Fruit fly (Drosophila melanogaster) whole organism, prepupa: ENCODE data around the gene CG8301.

ENCODE experiments used
- CG11294 ChIP-seq: fragments of 200-800 bp; sonication (Bioruptor generic); IDR thresholded peaks from 2 replicates; pipeline ENCODE4 v1.3.6; 2022; ENCODE audit warnings: missing biosample characterization, missing genetic modification characterization
- CG11902 ChIP-seq: fragments of 200-800 bp; sonication (Bioruptor generic); optimal IDR thresholded peaks from 3 replicates; lab custom pipeline; 2016; ENCODE audit warnings: missing biosample characterization, missing genetic modification characterization
- CG6792 ChIP-seq: fragments of 200-800 bp; sonication (Bioruptor generic); optimal IDR thresholded peaks from 3 replicates; lab custom pipeline; 2016; ENCODE audit warnings: missing biosample characterization, missing genetic modification characterization
- CG7368 ChIP-seq: fragments of 200-800 bp; sonication (Bioruptor generic); optimal IDR thresholded peaks from 3 replicates; lab custom pipeline; 2016; ENCODE audit warnings: missing biosample characterization, missing genetic modification characterization
- Hr38 ChIP-seq: sonication (Bioruptor generic); optimal IDR thresholded peaks from 2 replicates; lab custom pipeline; 2016; ENCODE audit warnings: missing biosample characterization, missing genetic modification characterization
- Hr39 ChIP-seq: fragments of 200-800 bp; sonication (Bioruptor generic); optimal IDR thresholded peaks from 2 replicates; lab custom pipeline; 2016; ENCODE audit warnings: missing biosample characterization, missing genetic modification characterization

DNA sequence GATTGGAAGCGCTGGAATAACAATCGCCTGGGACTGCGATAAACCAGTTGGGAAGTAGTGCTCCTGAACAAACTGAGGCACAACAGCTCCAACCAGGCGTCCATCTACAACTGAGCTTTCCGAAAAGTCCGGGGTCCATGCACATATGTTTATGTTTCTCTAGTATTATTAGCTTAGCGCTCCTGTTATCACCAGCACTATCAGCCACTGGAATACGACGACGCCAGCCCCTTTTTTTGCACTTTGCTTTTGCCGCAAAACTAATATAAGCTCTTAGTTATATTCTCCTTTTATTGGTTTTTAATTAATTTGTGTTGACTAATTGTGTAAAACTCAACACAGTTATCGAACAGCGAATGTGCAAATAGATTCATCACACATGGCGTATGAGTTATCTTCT lies 9.6 kb upstream of the CG8301 start, which contains the start of gene CG9396:
- TF ChIP-seq CG6792: no peak
- no peak for TF ChIP-seq Hr39
- no peak for TF ChIP-seq Hr38 (GFP tag; lab: Kevin White, UChicago)
- TF ChIP-seq CG7368 (GFP tag; lab: Kevin White, UChicago): no peak
- no peak for TF ChIP-seq CG11294
- TF ChIP-seq CG11902 (GFP tag; lab: Kevin White, UChicago): no peak
